Fruit fly (Drosophila melanogaster) whole organism, embryonic: Measurements from ENCODE around the gene ea.

Experiments
- ATbp ChIP-seq: fragments of 200-800 bp; sonication (Bioruptor generic); optimal IDR thresholded peaks from 2 replicates; lab custom pipeline; 2017; ENCODE audit warnings: missing biosample characterization, mild to moderate bottlenecking, missing genetic modification characterization, missing genetic modification reagents
- Adf1 ChIP-seq: fragments of 200-800 bp; sonication (Bioruptor generic); IDR thresholded peaks from 2 replicates; pipeline ENCODE4 v1.3.6; 2022; ENCODE audit warnings: missing biosample characterization, missing genetic modification characterization
- Aef1 ChIP-seq: fragments of 200-800 bp; sonication (Bioruptor generic); IDR thresholded peaks from 3 replicates; pipeline ENCODE4 v1.3.6; 2022; ENCODE audit warnings: missing biosample characterization, missing genetic modification characterization
- Atf-2 ChIP-seq: fragments of 200-800 bp; sonication (Bioruptor generic); optimal IDR thresholded peaks from 2 replicates; lab custom pipeline; 2016; ENCODE audit warnings: missing biosample characterization, missing genetic modification characterization
- Atf3 ChIP-seq: fragments of 200-800 bp; sonication (Bioruptor generic); optimal IDR thresholded peaks from 3 replicates; lab custom pipeline; 2016; ENCODE audit warnings: missing biosample characterization, missing genetic modification characterization
- Atf6 ChIP-seq: fragments of 200-800 bp; sonication (Bioruptor generic); IDR thresholded peaks from 2 replicates; pipeline ENCODE4 v1.3.6; 2022; ENCODE audit warnings: missing biosample characterization, missing genetic modification characterization
- Bdp1 ChIP-seq: fragments of 200-800 bp; sonication (Bioruptor generic); optimal IDR thresholded peaks from 3 replicates; lab custom pipeline; 2016; ENCODE audit warnings: missing biosample characterization, missing genetic modification characterization
- CG11085 ChIP-seq: fragments of 200-800 bp; sonication (Bioruptor generic); IDR thresholded peaks from 2 replicates; pipeline ENCODE4 v1.3.6; 2022; ENCODE audit warnings: missing biosample characterization, missing genetic modification characterization
- CG1233 ChIP-seq: fragments of 200-800 bp; sonication (Bioruptor generic); optimal IDR thresholded peaks from 4 replicates; lab custom pipeline; 2018; ENCODE audit warnings: missing biosample characterization, mild to moderate bottlenecking, missing genetic modification characterization
- CG12744 ChIP-seq: fragments of 200-800 bp; sonication (Bioruptor generic); optimal IDR thresholded peaks from 2 replicates; lab custom pipeline; 2016; ENCODE audit warnings: missing biosample characterization, missing genetic modification characterization
- CG14710 ChIP-seq: fragments of 200-800 bp; sonication (Bioruptor generic); optimal IDR thresholded peaks from 3 replicates; lab custom pipeline; 2019; ENCODE audit warnings: missing biosample characterization, mild to moderate bottlenecking, missing genetic modification characterization, moderate library complexity
- CG1529 ChIP-seq: fragments of 200-800 bp; sonication (Bioruptor generic); optimal IDR thresholded peaks from 3 replicates; lab custom pipeline; 2018; ENCODE audit warnings: missing biosample characterization, missing genetic modification characterization
- CG1602 ChIP-seq: fragments of 200-800 bp; sonication (Bioruptor generic); optimal IDR thresholded peaks from 3 replicates; lab custom pipeline; 2016; ENCODE audit warnings: missing biosample characterization, missing genetic modification characterization
- CG1603 ChIP-seq: fragments of 200-800 bp; sonication (Bioruptor generic); optimal IDR thresholded peaks from 2 replicates; lab custom pipeline; 2019; ENCODE audit warnings: missing biosample characterization, mild to moderate bottlenecking, missing genetic modification characterization, moderate library complexity
- CG30403 ChIP-seq: fragments of 200-800 bp; sonication (Bioruptor generic); optimal IDR thresholded peaks from 3 replicates; lab custom pipeline; 2016; ENCODE audit warnings: missing biosample characterization, missing genetic modification characterization
- CG3838 ChIP-seq: fragments of 200-800 bp; sonication (Bioruptor generic); optimal IDR thresholded peaks from 3 replicates; lab custom pipeline; 2016; ENCODE audit warnings: missing biosample characterization, missing genetic modification characterization
- CG4404 ChIP-seq: fragments of 200-800 bp; sonication (Bioruptor generic); IDR thresholded peaks from 2 replicates; pipeline ENCODE4 v1.3.6; 2022; ENCODE audit warnings: missing biosample characterization, missing genetic modification characterization
- CG4424 ChIP-seq: fragments of 200-800 bp; sonication (Bioruptor generic); optimal IDR thresholded peaks from 3 replicates; lab custom pipeline; 2016; ENCODE audit warnings: missing biosample characterization, missing genetic modification characterization
- CG4820 ChIP-seq: fragments of 200-800 bp; sonication (Bioruptor generic); optimal IDR thresholded peaks from 3 replicates; lab custom pipeline; 2016; ENCODE audit warnings: missing biosample characterization, missing genetic modification characterization
- CG6683 ChIP-seq: fragments of 200-800 bp; sonication (Bioruptor generic); optimal IDR thresholded peaks from 2 replicates; lab custom pipeline; 2017; ENCODE audit warnings: missing biosample characterization, mild to moderate bottlenecking, missing genetic modification characterization, missing genetic modification reagents
- CG6791 ChIP-seq: fragments of 200-800 bp; sonication (Bioruptor generic); IDR thresholded peaks from 3 replicates; pipeline ENCODE4 v1.3.6; 2022; ENCODE audit warnings: missing biosample characterization, missing genetic modification characterization; ENCODE audit not compliant: partially characterized antibody
- CG7963 ChIP-seq: fragments of 200-800 bp; sonication (Bioruptor generic); IDR thresholded peaks from 3 replicates; pipeline ENCODE4 v1.3.6; 2022; ENCODE audit warnings: missing biosample characterization, missing genetic modification characterization; ENCODE audit not compliant: partially characterized antibody
- CG8765 ChIP-seq: fragments of 200-800 bp; sonication (Bioruptor generic); IDR thresholded peaks from 2 replicates; pipeline ENCODE4 v1.3.6; 2022; ENCODE audit warnings: missing biosample characterization, missing genetic modification characterization
- H15 ChIP-seq: fragments of 200-800 bp; sonication (Bioruptor generic); IDR thresholded peaks from 3 replicates; pipeline ENCODE4 v1.3.6; 2022; ENCODE audit warnings: missing biosample characterization, missing genetic modification characterization
- HLHmδ ChIP-seq: fragments of 200-800 bp; sonication (Bioruptor generic); optimal IDR thresholded peaks from 2 replicates; lab custom pipeline; 2018; ENCODE audit warnings: missing biosample characterization, mild to moderate bottlenecking, missing genetic modification characterization, moderate library complexity
- Hand ChIP-seq: fragments of 200-800 bp; sonication (Bioruptor generic); optimal IDR thresholded peaks from 2 replicates; lab custom pipeline; 2017; ENCODE audit warnings: mild to moderate bottlenecking, missing biosample characterization, missing genetic modification reagents, missing genetic modification characterization
- Neu2 ChIP-seq: fragments of 200-800 bp; sonication (Bioruptor generic); optimal IDR thresholded peaks from 3 replicates; lab custom pipeline; 2016; ENCODE audit warnings: missing biosample characterization, missing genetic modification characterization, borderline replicate concordance
- Nf-YA ChIP-seq: fragments of 200-800 bp; sonication (Bioruptor generic); IDR thresholded peaks from 2 replicates; pipeline ENCODE4 v1.3.6; 2022; ENCODE audit warnings: missing biosample characterization, missing genetic modification characterization
- Optix ChIP-seq: fragments of 200-800 bp; sonication (Bioruptor generic); IDR thresholded peaks from 3 replicates; pipeline ENCODE4 v1.3.6; 2022; ENCODE audit warnings: missing biosample characterization, missing genetic modification characterization
- PHDP ChIP-seq: fragments of 200-800 bp; sonication (Bioruptor generic); optimal IDR thresholded peaks from 3 replicates; lab custom pipeline; 2018; ENCODE audit warnings: missing biosample characterization, mild to moderate bottlenecking, missing genetic modification characterization, moderate library complexity
- Vsx1 ChIP-seq: fragments of 200-800 bp; sonication (Bioruptor generic); optimal IDR thresholded peaks from 2 replicates; lab custom pipeline; 2017; ENCODE audit warnings: missing biosample characterization, mild to moderate bottlenecking, missing genetic modification characterization, missing genetic modification reagents
- ab ChIP-seq: fragments of 200-800 bp; sonication (Bioruptor generic); optimal IDR thresholded peaks from 2 replicates; lab custom pipeline; 2016; ENCODE audit warnings: missing biosample characterization, missing genetic modification characterization
- al ChIP-seq: fragments of 200-800 bp; sonication (Bioruptor generic); IDR thresholded peaks from 2 replicates; pipeline ENCODE4 v1.3.6; 2022; ENCODE audit warnings: missing biosample characterization, missing genetic modification characterization
- crc ChIP-seq: fragments of 200-800 bp; sonication (Bioruptor generic); optimal IDR thresholded peaks from 2 replicates; lab custom pipeline; 2016; ENCODE audit warnings: missing biosample characterization, missing genetic modification characterization
- fd102C ChIP-seq: fragments of 200-800 bp; sonication (Bioruptor generic); optimal IDR thresholded peaks from 2 replicates; lab custom pipeline; 2018; ENCODE audit warnings: missing biosample characterization, mild to moderate bottlenecking, missing genetic modification characterization, moderate library complexity
- gsb ChIP-seq: fragments of 200-800 bp; sonication (Bioruptor generic); IDR thresholded peaks from 2 replicates; pipeline ENCODE4 v1.3.6; 2022; ENCODE audit warnings: missing biosample characterization, missing genetic modification characterization
- hb ChIP-seq: fragments of 200-800 bp; sonication (Bioruptor generic); IDR thresholded peaks from 3 replicates; pipeline ENCODE4 v1.3.6; 2022; ENCODE audit warnings: missing biosample characterization, missing genetic modification characterization; ENCODE audit not compliant: partially characterized antibody
- kay ChIP-seq: fragments of 200-800 bp; sonication (Bioruptor generic); optimal IDR thresholded peaks from 2 replicates; lab custom pipeline; 2016; ENCODE audit warnings: missing biosample characterization, missing genetic modification characterization
- lilli ChIP-seq: fragments of 200-800 bp; sonication (Bioruptor generic); optimal IDR thresholded peaks from 3 replicates; lab custom pipeline; 2016; ENCODE audit warnings: missing biosample characterization, missing genetic modification characterization
- mld ChIP-seq: fragments of 200-800 bp; sonication (Bioruptor generic); IDR thresholded peaks from 3 replicates; pipeline ENCODE4 v1.3.6; 2022; ENCODE audit warnings: missing biosample characterization, missing genetic modification characterization; ENCODE audit not compliant: partially characterized antibody
- nerfin-1 ChIP-seq: fragments of 200-800 bp; sonication (Bioruptor generic); optimal IDR thresholded peaks from 3 replicates; lab custom pipeline; 2019; ENCODE audit warnings: missing biosample characterization, mild to moderate bottlenecking, missing genetic modification characterization, moderate library complexity
- nerfin-2 ChIP-seq: fragments of 200-800 bp; sonication (Bioruptor generic); IDR thresholded peaks from 2 replicates; pipeline ENCODE4 v1.3.6; 2022; ENCODE audit warnings: missing biosample characterization, missing genetic modification characterization; ENCODE audit not compliant: partially characterized antibody
- pan ChIP-seq, 4 experiments: fragments of >200 bp in 3 of 4; fragments of 200-800 bp in 1 of 4; sonication (Bioruptor generic) in 1 of 4; optimal IDR thresholded peaks in 3 of 4; IDR thresholded peaks in 1 of 4; 2 replicates each; pipeline versions ENCODE4 v1.3.6 to Lab custom; 2017 to 2022; ENCODE audit warnings: missing biosample characterization in 2 of 4, missing genetic modification characterization in 2 of 4, mixed read lengths in 1 of 4
- pros ChIP-seq: fragments of 200-800 bp; sonication (Bioruptor generic); optimal IDR thresholded peaks from 3 replicates; lab custom pipeline; 2019; ENCODE audit warnings: missing biosample characterization, mild to moderate bottlenecking, missing genetic modification characterization, moderate library complexity
- ranshi ChIP-seq: fragments of 200-800 bp; sonication (Bioruptor generic); IDR thresholded peaks from 2 replicates; pipeline ENCODE4 v1.3.6; 2022; ENCODE audit warnings: missing biosample characterization, missing genetic modification characterization
- schlank ChIP-seq: fragments of 200-800 bp; sonication (Bioruptor generic); optimal IDR thresholded peaks from 2 replicates; lab custom pipeline; 2018; ENCODE audit warnings: missing biosample characterization, mild to moderate bottlenecking, missing genetic modification characterization
- shn ChIP-seq: fragments of 200-800 bp; sonication (Bioruptor generic); optimal IDR thresholded peaks from 3 replicates; lab custom pipeline; 2016; ENCODE audit warnings: missing biosample characterization, missing genetic modification characterization
- sr ChIP-seq: fragments of 200-800 bp; sonication (Bioruptor generic); IDR thresholded peaks from 3 replicates; pipeline ENCODE4 v1.3.6; 2022; ENCODE audit warnings: missing biosample characterization, missing genetic modification characterization
- trem ChIP-seq: fragments of 200-800 bp; optimal IDR thresholded peaks from 3 replicates; lab custom pipeline; 2019; ENCODE audit warnings: missing biosample characterization, mild to moderate bottlenecking, missing genetic modification characterization, moderate library complexity
- unpg ChIP-seq: fragments of 200-800 bp; sonication (Bioruptor generic); optimal IDR thresholded peaks from 3 replicates; lab custom pipeline; 2018; ENCODE audit warnings: missing biosample characterization, mild to moderate bottlenecking, missing genetic modification characterization, moderate library complexity
- vfl ChIP-seq: fragments of 200-800 bp; sonication (Bioruptor generic); optimal IDR thresholded peaks from 2 replicates; lab custom pipeline; 2016; ENCODE audit warnings: missing biosample characterization, missing genetic modification characterization

The ea gene

dm6 chr3R:15361490-15361889 is 33.0 kb downstream of the ea start, which contains the start of the genes Cog2 and Trax:
TSS of gene Cog2 (minus strand) at chr3R:15361657.
TSS of gene Trax (plus strand) at chr3R:15361692.
- TF ChIP-seq Hand (no peak), unpg (GFP tag; lab: Kevin White, UChicago) (no peak), shn (no peak), nerfin-1 (tag; lab: Kevin White, UChicago) (no peak), CG1602 (GFP tag; lab: Kevin White, UChicago) (no peak), CG1603 (tag; lab: Kevin White, UChicago) (peak; percentile 7), CG3838 (no peak), schlank (tag; lab: Kevin White, UChicago) (no peak), Adf1 (GFP tag; lab: Robert Waterston, UW) (no peak), al (GFP tag; lab: Robert Waterston, UW) (no peak), Atf6 (no peak), CG1529 (no peak), CG8765 (no peak), PHDP (tag; lab: Kevin White, UChicago) (no peak), H15 (GFP tag; lab: Robert Waterston, UW) (no peak), ab (GFP tag; lab: Kevin White, UChicago) (no peak), CG4404 (GFP tag; lab: Robert Waterston, UW) (no peak), nerfin-2 (GFP tag; lab: Robert Waterston, UW) (peak; percentile 53; the same call in 1 of the 2 replicates), Nf-YA (GFP tag; lab: Robert Waterston, UW) (no peak), CG6683 (no peak), vfl (no peak), kay (GFP tag; lab: Kevin White, UChicago) (no peak), pan (optimal IDR thresholded peaks at IDR 0.05; lab: Kevin White, UChicago) (no peak), pan (GFP tag; optimal IDR thresholded peaks at IDR 0.05 in 1 of 2, IDR thresholded peaks at IDR 0.05 in 1 of 2) (no peak), pros (GFP tag; lab: Kevin White, UChicago) (no peak), gsb (GFP tag; lab: Robert Waterston, UW) (no peak), mld (peak; percentile 71; the same call in 2 of the 3 replicates), Atf3 (GFP tag; lab: Kevin White, UChicago) (no peak), CG11085 (GFP tag; lab: Robert Waterston, UW) (no peak), CG7963 (GFP tag; lab: Robert Waterston, UW) (peak; percentile 75), Optix (GFP tag; lab: Robert Waterston, UW) (no peak), sr (GFP tag; lab: Robert Waterston, UW) (no peak), Vsx1 (no peak), Aef1 (GFP tag; lab: Robert Waterston, UW) (no peak), CG30403 (GFP tag; lab: Kevin White, UChicago) (no peak), CG4820 (GFP tag; lab: Kevin White, UChicago) (no peak), Atf-2 (GFP tag; lab: Kevin White, UChicago) (no peak), hb (peak; percentile 75), lilli (GFP tag; lab: Kevin White, UChicago) (no peak), HLHmδ (GFP tag; lab: Kevin White, UChicago) (no peak), ATbp (GFP tag; lab: Kevin White, UChicago) (no peak), CG6791 (GFP tag; lab: Robert Waterston, UW) (peak; percentile 89), CG12744 (GFP tag; lab: Kevin White, UChicago) (no peak), crc (no peak), trem (tag; lab: Kevin White, UChicago) (no peak), Neu2 (GFP tag; lab: Kevin White, UChicago) (no peak), fd102C (no peak), CG1233 (GFP tag; lab: Kevin White, UChicago) (no peak), CG14710 (tag; lab: Kevin White, UChicago) (no peak), Bdp1 (GFP tag; lab: Kevin White, UChicago) (no peak), ranshi (GFP tag; lab: Robert Waterston, UW) (no peak), CG4424 (GFP tag; lab: Kevin White, UChicago) (no peak)
